Worm (Caenorhabditis elegans) whole organism, L4 larva: ENCODE results near the gene nhr-210.
A peak's percentile ranks its signal among the peaks of the same experiment; 100 is the strongest.

Source experiments
- T26A8.4 ChIP-seq: fragments of 200-800 bp; sonication (Bioruptor generic); IDR thresholded peaks from 2 replicates; pipeline ENCODE4 v1.3.6; 2022; ENCODE audit warnings: missing genetic modification characterization, missing compliant biosample characterization
- ceh-82 ChIP-seq: sonication (generic microtip); optimal IDR thresholded peaks from 2 replicates; lab custom pipeline; 2017; ENCODE audit warnings: missing biosample characterization, missing genetic modification characterization
- dpl-1 ChIP-seq: fragments of 150-350 bp; optimal IDR thresholded peaks from 2 replicates; lab custom pipeline; 2014; ENCODE audit warnings: missing biosample characterization, missing genetic modification reagents, missing genetic modification characterization
- egl-27 ChIP-seq: sonication (generic microtip); optimal IDR thresholded peaks from 3 replicates; lab custom pipeline; 2017; ENCODE audit warnings: missing biosample characterization, missing genetic modification reagents, missing genetic modification characterization
- hlh-30 ChIP-seq: sonication (generic microtip); optimal IDR thresholded peaks from 2 replicates; lab custom pipeline; 2017; ENCODE audit warnings: antibody characterized with exemption, mild to moderate bottlenecking, missing genetic modification characterization, missing compliant biosample characterization; ENCODE audit not compliant: insufficient read depth
- mxl-3 ChIP-seq: fragments of 200-800 bp; sonication (Bioruptor generic); optimal IDR thresholded peaks from 2 replicates; lab custom pipeline; 2018; ENCODE audit warnings: mild to moderate bottlenecking, missing genetic modification characterization, missing compliant biosample characterization
- nhr-11 ChIP-seq: fragments of 150-350 bp; optimal IDR thresholded peaks from 2 replicates; lab custom pipeline; 2014; ENCODE audit warnings: missing biosample characterization, missing genetic modification characterization
- rbr-2 ChIP-seq: sonication (generic microtip); optimal IDR thresholded peaks from 2 replicates; lab custom pipeline; 2016; ENCODE audit warnings: missing genotype, missing genetic modification characterization, missing compliant biosample characterization
- tra-1 ChIP-seq: fragments of 200-800 bp; sonication (Bioruptor generic); IDR thresholded peaks from 2 replicates; pipeline ENCODE4 v1.3.6; 2022; ENCODE audit warnings: missing genetic modification reagents, missing genetic modification characterization, missing compliant biosample characterization
- zag-1 ChIP-seq: fragments of 150-350 bp; optimal IDR thresholded peaks from 2 replicates; lab custom pipeline; 2014; ENCODE audit warnings: missing biosample characterization, missing genetic modification characterization
- zip-2 ChIP-seq: fragments of 150-350 bp; optimal IDR thresholded peaks from 2 replicates; lab custom pipeline; 2014; ENCODE audit warnings: missing biosample characterization, missing genetic modification characterization

- TF ChIP-seq nhr-11 (tag; lab: Kevin White, UChicago) (no peak), tra-1 (GFP tag; lab: Robert Waterston, UW) (0 out of 2 replicates have a peak, but pooled peaks have one; percentile 16), hlh-30 (tag; lab: Kevin White, UChicago) (peak; percentile 28), ceh-82 (tag; lab: Kevin White, UChicago) (no peak), dpl-1 (GFP tag; lab: Kevin White, UChicago) (no peak), zip-2 (tag; lab: Kevin White, UChicago) (no peak), rbr-2 (no peak), T26A8.4 (GFP tag; lab: Robert Waterston, UW) (no peak), egl-27 (tag; lab: Kevin White, UChicago) (no peak), mxl-3 (GFP tag; lab: Kevin White, UChicago) (no peak), zag-1 (tag; lab: Kevin White, UChicago) (no peak)
These were observed 35.0 kb downstream of the nhr-210 start, which contains the start of gene nhr-212 for ce11 chrV:484285-484890.
